Fruit fly (Drosophila melanogaster): ENCODE data around the gene CG3437.
A peak's percentile ranks its signal among the peaks of the same experiment; 100 is the strongest.

The CG3437 gene

DNA sequence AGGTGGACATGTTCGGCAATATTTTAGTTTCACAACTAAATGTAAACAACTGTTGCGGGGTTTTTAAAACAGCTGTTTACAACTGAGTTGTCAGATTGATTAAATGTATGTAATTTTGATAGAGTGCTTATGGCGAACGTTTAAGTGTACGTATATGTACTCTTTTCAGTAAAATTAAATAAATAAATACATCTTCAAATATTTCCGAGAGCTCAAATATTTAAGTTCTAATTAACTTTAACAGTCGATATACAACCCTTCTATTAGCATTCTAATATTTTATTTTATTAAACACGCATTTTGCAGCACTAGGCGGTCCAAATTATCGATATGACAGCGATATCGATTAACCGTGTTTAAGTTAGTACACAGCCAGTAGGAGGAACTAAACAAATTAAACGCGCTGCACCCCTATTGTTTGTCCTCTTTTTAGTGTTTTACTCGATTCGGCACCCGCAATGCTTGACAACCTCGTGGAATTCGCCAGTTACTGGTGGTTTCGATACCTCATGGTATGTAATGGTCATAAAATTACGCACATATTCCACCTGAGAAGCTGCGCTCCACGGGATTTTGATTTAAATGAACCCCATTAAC is 5.8 kb downstream of the CG3437 start, which contains the start of the genes CG3448 and ghi (continued):
- TF ChIP-seq scrt (GFP tag; optimal IDR thresholded peaks at IDR 0.05) (peak; percentile 91), CG15696 (tag; optimal IDR thresholded peaks at IDR 0.05) (peak; percentile 74), Opbp (GFP tag; IDR thresholded peaks at IDR 0.05; ENCODE audit: partially characterized antibody) (peak; percentile 75; the same call in 2 of the 3 replicates), cas (GFP tag; IDR thresholded peaks at IDR 0.05) (no peak), grau (tag; optimal IDR thresholded peaks at IDR 0.05) (peak; percentile 53), CG16815 (GFP tag; optimal IDR thresholded peaks at IDR 0.05) (no peak), CG1647 (GFP tag; optimal IDR thresholded peaks at IDR 0.05) (no peak), CG13287 (GFP tag; IDR thresholded peaks at IDR 0.05; ENCODE audit: partially characterized antibody) (peak; percentile 83), NC2β (GFP tag; optimal IDR thresholded peaks at IDR 0.05) (no peak), Taf1 (GFP tag; IDR thresholded peaks at IDR 0.05) (peak; percentile 27; the same call in 1 of the 2 replicates), CG9215 (GFP tag; IDR thresholded peaks at IDR 0.05) (peak; percentile 68), vfl (GFP tag; optimal IDR thresholded peaks at IDR 0.05) (peak; percentile 14), unpg (GFP tag; optimal IDR thresholded peaks at IDR 0.05) (peak; percentile 62), Trl (optimal IDR thresholded peaks at IDR 0.05) (no peak), Trl (GFP tag; optimal IDR thresholded peaks at IDR 0.05) (peak; percentile 69), GATAe (GFP tag; conservative IDR thresholded peaks at IDR 0.05) (no peak), Rfx (GFP tag; IDR thresholded peaks at IDR 0.05) (peak; percentile 64), bowl (GFP tag; IDR thresholded peaks at IDR 0.05) (no peak), Dip3 (GFP tag; optimal IDR thresholded peaks at IDR 0.05) (peak; percentile 28), Optix (GFP tag; IDR thresholded peaks at IDR 0.05) (no peak), ATbp (GFP tag; optimal IDR thresholded peaks at IDR 0.05) (no peak), nom (GFP tag; optimal IDR thresholded peaks at IDR 0.05) (peak; percentile 46), CG12769 (tag; optimal IDR thresholded peaks at IDR 0.05) (peak; percentile 8), da (GFP tag; optimal IDR thresholded peaks at IDR 0.05) (no peak), p53 (GFP tag; optimal IDR thresholded peaks at IDR 0.05) (no peak), CG6854 (GFP tag; optimal IDR thresholded peaks at IDR 0.05) (no peak), B-H1 (GFP tag; IDR thresholded peaks at IDR 0.05) (peak; percentile 13; the same call in 1 of the 3 replicates), CG12659 (GFP tag; optimal IDR thresholded peaks at IDR 0.05) (peak; percentile 70), sob (GFP tag; IDR thresholded peaks at IDR 0.05) (peak; percentile 83), Bdp1 (GFP tag; optimal IDR thresholded peaks at IDR 0.05) (no peak), ttk (GFP tag; IDR thresholded peaks at IDR 0.05) (peak; percentile 42; the same call in 1 of the 2 replicates), CG18476 (GFP tag; optimal IDR thresholded peaks at IDR 0.05) (peak; percentile 73), insv (GFP tag; optimal IDR thresholded peaks at IDR 0.05) (peak in 1 of 2 experiments; percentile 28), Max (GFP tag; optimal IDR thresholded peaks at IDR 0.05) (peak; percentile 68), fd64A (GFP tag; optimal IDR thresholded peaks at IDR 0.05) (no peak), cad (GFP tag; optimal IDR thresholded peaks at IDR 0.05) (peak; percentile 31), CG31388 (GFP tag; optimal IDR thresholded peaks at IDR 0.05) (no peak), emc (GFP tag; optimal IDR thresholded peaks at IDR 0.05) (no peak), ara (GFP tag; IDR thresholded peaks at IDR 0.05) (peak; percentile 59), CG13894 (tag; optimal IDR thresholded peaks at IDR 0.05) (peak; percentile 78), Eip74EF (GFP tag; optimal IDR thresholded peaks at IDR 0.05) (peak; percentile 1 to 54), slou (GFP tag; optimal IDR thresholded peaks at IDR 0.05) (peak; percentile 34), br (optimal IDR thresholded peaks at IDR 0.05) (no peak), CG9817 (tag; optimal IDR thresholded peaks at IDR 0.05) (peak; percentile 73), CG17359 (tag; optimal IDR thresholded peaks at IDR 0.05) (peak; percentile 73), tin (GFP tag; optimal IDR thresholded peaks at IDR 0.05) (peak; percentile 75), Gug (GFP tag; IDR thresholded peaks at IDR 0.05) (peak; percentile 31; the same call in 1 of the 4 replicates), CG10209 (GFP tag; optimal IDR thresholded peaks at IDR 0.05) (no peak), Bteb2 (GFP tag; optimal IDR thresholded peaks at IDR 0.05) (no peak), bab2 (GFP tag; optimal IDR thresholded peaks at IDR 0.05) (peak; percentile 8), Elba2 (GFP tag; optimal IDR thresholded peaks at IDR 0.05) (peak; percentile 17)
